Worm (Caenorhabditis elegans) whole organism, L4/young adult: ENCODE measurements around the gene F59G1.8.
A peak's percentile ranks its signal among the peaks of the same experiment; 100 is the strongest.

ENCODE experiments used
- W03F9.2 ChIP-seq: fragments of 150-350 bp; optimal IDR thresholded peaks from 2 replicates; lab custom pipeline; 2014; ENCODE audit warnings: missing biosample characterization, missing genetic modification characterization
- dao-5 ChIP-seq: sonication (generic microtip); optimal IDR thresholded peaks from 2 replicates; lab custom pipeline; 2016; ENCODE audit warnings: missing genotype, missing genetic modification characterization, moderate library complexity, missing compliant biosample characterization
- him-1 ChIP-seq: sonication (generic microtip); optimal IDR thresholded peaks from 2 replicates; lab custom pipeline; 2016; ENCODE audit warnings: missing genotype, missing genetic modification reagents, missing genetic modification characterization, missing compliant biosample characterization

F59G1.8 gene

DNA sequence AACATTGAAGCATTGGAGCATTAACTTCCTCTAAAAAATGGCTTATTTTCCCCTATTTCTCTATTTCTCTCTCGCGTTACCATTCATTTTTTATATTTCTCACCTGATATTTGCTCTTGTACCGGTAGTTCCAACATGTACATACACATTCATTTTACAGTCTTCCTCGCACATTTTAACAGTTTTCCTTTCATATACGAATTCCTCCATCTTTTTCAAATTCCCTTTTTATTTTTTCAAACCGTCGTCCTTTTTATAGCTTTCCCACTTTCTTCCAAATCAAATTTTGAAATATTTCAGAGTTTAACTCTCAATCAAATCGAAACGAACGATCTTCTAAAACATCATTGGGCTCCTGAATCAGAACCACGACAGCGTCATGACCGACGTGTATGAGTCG is 22.1 kb upstream of the F59G1.8 start, which contains the start of gene rfip-1:
Gene rfip-1 (plus strand): TSS at position 301 of the 400 bp plus-strand sequence.
- TF ChIP-seq dao-5 (tag; lab: Kevin White, UChicago) (no peak), him-1 (tag; lab: Kevin White, UChicago) (no peak), W03F9.2 (tag; lab: Kevin White, UChicago) (no peak)

DNA sequence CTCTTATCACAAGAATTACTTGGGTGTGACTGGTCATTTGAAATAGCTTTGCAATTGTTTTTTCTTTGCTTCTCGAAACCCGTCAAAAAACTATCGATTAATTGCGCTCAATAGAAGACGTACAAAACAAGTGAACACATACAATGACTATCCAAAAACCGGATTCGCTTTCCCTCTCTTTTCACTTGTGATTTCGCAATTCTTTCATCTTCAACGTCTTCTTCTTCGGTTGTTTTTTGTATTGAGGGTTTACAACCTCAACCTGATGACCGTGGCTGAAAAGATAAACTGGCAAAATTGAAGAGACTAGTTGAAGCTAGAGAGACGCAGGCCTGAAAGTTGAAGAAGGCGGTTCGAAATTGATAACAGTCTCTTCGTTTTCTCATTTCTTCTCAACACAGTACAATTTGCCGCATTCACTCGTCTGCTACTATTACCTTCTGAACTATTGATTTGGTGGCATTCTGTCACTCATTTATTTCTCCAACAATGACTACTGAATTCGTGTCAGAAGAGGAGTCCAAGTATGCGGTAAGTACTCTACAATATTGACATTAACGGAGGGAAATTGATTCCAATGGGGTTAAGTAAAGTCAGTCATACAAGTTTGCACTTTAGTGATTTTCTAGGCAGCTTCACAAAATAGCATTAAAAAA is 20.3 kb upstream of the F59G1.8 start:
- no peak for TF ChIP-seq him-1 (tag; lab: Kevin White, UChicago)
- no peak for TF ChIP-seq W03F9.2 (tag; lab: Kevin White, UChicago)
- TF ChIP-seq dao-5 (tag; lab: Kevin White, UChicago) = no peak

DNA sequence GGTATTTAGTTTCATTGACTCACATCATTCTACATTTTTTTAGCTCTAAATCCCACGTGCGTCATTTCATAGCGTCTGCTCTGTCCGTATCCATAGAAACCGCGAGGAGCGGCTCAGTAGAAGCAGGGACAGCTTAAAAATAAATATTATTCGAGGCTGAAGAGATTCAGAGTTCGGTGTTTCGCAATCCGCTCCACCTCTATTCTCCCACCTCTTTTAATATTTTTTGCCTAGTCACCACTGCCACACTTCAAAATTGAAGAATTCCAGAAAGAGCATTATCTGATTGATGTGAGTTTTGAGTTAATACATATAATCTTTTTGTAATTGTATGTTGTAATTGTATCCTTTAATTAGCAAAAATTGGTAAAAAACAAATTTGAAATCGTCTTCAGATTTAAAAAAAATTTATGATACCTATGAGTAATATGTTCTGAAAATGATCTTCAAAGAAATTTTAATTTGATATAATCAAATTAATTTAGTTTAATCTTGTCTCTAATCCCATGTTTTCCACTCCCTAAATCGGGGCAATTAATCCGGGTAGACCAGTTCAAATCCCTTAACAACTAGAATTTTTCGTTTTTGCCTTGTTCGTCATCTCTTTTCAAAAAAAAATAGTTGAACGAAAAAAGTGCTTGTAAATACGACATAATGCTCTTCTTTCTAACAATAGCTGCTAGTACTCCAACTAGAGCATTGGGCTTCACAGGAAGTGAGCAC is 16.8 kb upstream of the F59G1.8 start:
- no peak for TF ChIP-seq W03F9.2 (tag; lab: Kevin White, UChicago)
- no peak for TF ChIP-seq dao-5 (tag; lab: Kevin White, UChicago)
- TF ChIP-seq him-1 (tag; lab: Kevin White, UChicago) = no peak

DNA sequence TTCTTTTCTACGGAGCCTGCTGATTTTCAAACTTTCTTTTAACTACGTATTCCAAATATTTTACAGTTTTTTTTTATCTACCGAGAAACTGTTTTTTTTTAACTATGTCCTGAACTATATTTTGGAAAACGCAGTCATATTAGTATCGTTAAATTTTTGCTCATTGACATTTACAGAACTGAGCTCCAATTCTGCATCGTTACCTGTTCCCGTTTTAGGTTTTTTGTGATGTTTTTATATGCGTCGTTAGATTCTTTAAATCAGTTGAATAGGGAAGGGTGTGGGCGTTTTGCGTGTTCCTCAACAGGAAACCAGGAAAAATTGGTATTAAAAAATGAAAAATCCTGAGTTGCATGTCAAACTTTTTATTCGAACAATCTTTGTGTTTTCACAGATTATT is 13.6 kb upstream of the F59G1.8 start:
- TF ChIP-seq W03F9.2 (tag; lab: Kevin White, UChicago) (no peak), him-1 (tag; lab: Kevin White, UChicago) (no peak), dao-5 (tag; lab: Kevin White, UChicago) (no peak)

DNA sequence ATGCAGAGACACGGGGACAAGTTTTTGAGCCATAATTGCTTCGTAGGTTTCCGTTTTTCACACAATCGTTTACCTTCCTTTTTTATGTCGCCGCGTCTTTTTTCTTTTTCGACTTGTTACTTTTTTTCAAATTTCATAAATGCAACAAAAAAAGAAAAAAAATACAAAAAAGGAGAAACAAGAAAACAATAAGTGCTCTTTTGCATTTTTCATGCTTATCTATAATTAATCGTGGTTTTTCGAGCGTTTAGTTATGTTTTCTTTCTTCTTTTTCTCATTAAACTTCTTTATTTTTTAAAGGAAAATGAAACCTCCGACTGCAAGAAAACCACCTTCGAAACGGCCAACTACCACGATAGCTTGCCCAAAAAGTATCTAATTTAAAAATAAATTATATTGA is 10.5 kb upstream of the F59G1.8 start, which contains the start of gene F59G1.4:
Gene F59G1.4 (plus strand): TSS at position 301 of the 400 bp plus-strand sequence.
- TF ChIP-seq W03F9.2 (tag; lab: Kevin White, UChicago) (no peak), dao-5 (tag; lab: Kevin White, UChicago) (no peak), him-1 (tag; lab: Kevin White, UChicago) (no peak)

DNA sequence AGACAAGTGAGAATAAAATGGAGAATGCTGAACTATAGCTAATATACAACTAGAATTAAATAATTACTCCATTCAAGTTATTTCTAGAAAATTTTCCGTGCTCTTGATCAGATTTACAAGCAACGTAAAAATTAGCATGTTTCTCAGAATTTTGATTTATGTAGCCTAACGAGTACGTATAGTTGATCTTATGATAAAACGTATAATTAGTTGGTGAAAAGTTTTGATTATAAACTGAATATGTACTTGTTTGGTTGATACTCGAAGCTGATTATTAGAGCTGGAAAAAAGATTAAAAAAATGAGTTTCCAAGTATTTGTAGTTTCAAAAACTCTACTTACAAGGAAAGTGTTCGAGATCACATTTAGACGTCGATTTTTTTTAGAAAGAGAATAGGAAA is 9.9 kb upstream of the F59G1.8 start:
- TF ChIP-seq W03F9.2 (tag; lab: Kevin White, UChicago) (no peak), him-1 (tag; lab: Kevin White, UChicago) (no peak), dao-5 (tag; lab: Kevin White, UChicago) (no peak)

DNA sequence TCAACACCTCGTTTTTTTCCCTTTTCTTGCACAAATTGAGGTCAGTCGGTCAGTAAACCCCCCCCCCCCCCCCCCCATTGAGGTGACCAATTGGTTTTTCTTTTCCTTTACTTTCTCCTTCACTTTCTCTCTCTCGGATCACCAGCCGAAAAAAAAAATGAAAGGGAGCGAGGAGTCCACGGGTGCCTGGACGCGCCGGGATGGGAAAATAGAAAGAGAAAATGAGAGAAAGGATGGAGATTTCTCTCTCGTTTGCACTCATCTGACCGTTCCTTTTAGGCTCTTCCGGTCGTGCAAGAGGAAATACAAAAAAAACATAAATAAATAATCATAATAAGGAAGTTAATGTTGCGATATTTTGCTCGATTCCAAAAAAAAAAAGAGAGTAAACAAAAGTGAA is 7.3 kb upstream of the F59G1.8 start:
- TF ChIP-seq dao-5 (tag; lab: Kevin White, UChicago) = no peak
- TF ChIP-seq him-1 (tag; lab: Kevin White, UChicago) = no peak
- no peak for TF ChIP-seq W03F9.2 (tag; lab: Kevin White, UChicago)

DNA sequence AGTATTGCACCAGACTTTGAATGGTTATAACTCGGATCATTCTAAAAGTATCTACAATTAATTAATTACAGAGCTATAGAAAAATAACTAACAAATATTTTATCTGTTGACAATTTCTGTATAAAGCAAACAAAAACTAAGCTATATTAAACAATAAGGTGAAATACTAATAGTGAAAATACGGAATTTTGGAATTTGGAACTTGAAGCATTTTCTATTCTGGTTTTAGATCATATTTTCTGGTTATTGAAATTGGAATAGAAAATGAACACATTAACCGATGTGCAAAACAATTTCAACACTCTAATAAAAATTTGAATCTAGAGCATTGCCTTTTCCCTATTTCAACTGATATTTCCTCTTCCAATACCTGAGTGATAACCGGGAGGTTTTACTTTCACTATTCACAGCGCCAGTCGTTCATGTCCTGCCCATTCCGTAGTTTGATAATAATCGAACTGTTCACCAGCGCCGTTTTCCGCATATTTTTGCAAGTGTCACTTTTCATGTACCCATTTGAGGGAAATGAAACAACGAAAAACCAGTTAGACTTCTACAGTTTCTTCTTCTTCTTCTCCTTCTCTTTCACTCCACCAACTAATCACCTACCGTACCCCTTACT is 6.4 kb upstream of the F59G1.8 start:
- TF ChIP-seq him-1 (tag; lab: Kevin White, UChicago) (no peak), W03F9.2 (tag; lab: Kevin White, UChicago) (peak; percentile 16)

DNA sequence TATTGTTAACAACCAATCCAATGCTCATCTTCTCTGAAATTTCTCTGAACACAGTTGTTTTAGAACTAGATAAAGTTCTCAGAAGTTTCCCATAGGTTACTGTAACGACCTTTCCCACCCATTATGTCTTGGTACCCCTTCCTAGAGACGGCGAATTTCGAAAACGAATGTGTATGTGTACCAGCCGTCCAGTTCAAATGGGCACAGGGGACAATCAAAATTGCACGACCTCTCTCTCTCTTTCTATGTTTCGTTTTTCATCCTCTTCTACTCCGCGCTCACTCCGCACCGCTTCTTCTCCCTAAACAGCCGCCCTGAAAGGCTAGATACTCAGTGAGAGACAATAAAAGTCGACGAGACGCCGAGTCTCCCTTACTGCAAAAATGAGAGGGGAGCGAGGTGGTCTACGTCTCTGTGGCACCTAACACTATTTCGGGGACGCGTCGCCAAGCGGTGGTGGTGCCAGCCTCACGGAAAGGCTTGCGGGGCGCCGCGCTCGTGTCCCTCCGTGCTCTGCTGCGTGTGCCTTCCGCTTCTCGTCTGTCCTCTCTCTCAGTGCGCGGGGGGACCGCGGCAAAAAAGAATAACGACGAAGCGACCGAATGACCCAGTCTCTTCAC is 4.8 kb upstream of the F59G1.8 start:
- no peak for TF ChIP-seq dao-5 (tag; lab: Kevin White, UChicago)
- TF ChIP-seq W03F9.2 (tag; lab: Kevin White, UChicago) = no peak
- TF ChIP-seq him-1 (tag; lab: Kevin White, UChicago) = no peak

DNA sequence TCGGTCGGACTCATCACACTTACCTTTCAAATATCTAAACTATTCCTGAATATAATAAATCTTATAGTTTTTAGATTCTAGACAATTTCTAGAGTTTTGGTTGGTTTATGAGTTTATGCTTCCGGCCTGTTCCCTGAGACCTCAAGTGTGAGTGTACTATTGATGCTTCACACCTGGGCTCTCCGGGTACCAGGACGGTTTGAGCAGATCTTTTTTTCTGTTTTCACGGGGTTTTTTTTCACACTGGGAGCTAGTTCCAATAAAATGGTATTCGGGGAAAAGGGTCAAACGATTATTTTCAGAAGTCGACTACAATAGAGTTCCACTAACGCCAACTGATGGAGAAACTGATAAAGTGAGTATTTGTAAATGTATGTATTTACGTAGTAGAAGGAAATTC is 4.2 kb upstream of the F59G1.8 start:
- TF ChIP-seq him-1 (tag; lab: Kevin White, UChicago) (no peak), W03F9.2 (tag; lab: Kevin White, UChicago) (no peak), dao-5 (tag; lab: Kevin White, UChicago) (no peak)

DNA sequence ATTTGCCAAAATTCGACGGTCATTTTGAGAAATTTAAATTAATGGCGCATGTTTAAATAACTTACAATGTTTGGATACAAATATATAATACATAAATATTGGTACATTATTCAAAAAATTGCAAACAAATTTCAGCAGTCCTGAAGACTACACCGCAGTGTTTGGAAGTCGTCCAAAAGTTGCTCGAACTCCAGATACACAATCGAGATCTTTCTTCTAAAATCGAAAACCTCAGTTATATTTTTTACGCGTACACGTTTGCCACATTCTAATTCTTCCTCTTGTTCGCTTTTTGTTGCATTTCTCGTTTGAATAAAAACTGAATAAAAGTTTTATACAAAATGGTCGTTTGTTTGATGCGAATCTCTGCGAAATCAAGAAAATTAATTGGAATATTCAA is 2.1 kb upstream of the F59G1.8 start, which contains the start of gene tsp-18:
Gene tsp-18 (plus strand): TSS at position 301 of the 400 bp plus-strand sequence.
- TF ChIP-seq W03F9.2 (tag; lab: Kevin White, UChicago) (no peak), dao-5 (tag; lab: Kevin White, UChicago) (no peak), him-1 (tag; lab: Kevin White, UChicago) (no peak)

DNA sequence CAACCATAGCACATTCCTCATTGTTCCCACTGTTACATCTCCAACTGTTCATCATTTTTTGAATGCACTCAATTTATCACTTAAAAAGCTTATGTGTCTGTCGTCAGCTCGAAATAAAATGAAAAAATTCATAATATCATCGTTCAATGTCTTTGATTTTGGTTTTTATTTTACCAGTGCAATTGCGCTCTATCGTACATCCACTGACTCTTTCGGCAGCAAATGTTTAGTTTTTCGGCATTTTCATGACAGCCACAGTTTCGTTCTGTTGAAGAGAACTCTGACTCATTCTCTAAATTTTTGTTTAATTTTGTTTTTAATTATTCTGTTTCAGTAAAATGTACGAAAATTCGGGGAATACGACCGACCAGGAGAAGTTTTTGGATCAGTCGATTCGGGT is 1.1 kb downstream of the F59G1.8 start, which contains the start of gene vps-35:
Gene vps-35 (plus strand): TSS at position 335 of the 400 bp plus-strand sequence.
- TF ChIP-seq W03F9.2 (tag; lab: Kevin White, UChicago) (no peak), him-1 (tag; lab: Kevin White, UChicago) (no peak), dao-5 (tag; lab: Kevin White, UChicago) (no peak)

DNA sequence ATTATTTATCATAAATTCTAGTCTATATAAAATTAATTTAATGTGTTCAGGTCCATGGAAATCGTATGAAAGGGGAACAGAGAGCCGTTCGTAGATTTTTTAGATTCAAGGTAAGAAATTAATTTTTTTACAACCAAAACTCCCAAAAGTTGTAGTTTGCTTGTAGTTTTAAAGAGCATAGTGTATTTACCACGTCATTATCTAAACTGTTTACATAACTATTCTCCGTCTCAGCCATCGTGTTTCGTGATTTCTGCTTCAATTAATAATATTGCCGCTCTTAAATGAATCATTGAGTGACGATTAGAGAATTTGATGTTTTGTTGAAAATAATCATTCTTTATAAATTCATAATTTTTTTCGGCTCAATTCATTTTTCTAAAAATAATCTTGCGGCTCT is 4.9 kb downstream of the F59G1.8 start, which contains the start of gene cgt-3:
Gene cgt-3 (plus strand): TSS at position 51 of the 400 bp plus-strand sequence.
- no peak for TF ChIP-seq dao-5 (tag; lab: Kevin White, UChicago)
- no peak for TF ChIP-seq him-1 (tag; lab: Kevin White, UChicago)
- no peak for TF ChIP-seq W03F9.2 (tag; lab: Kevin White, UChicago)
